Worm (Caenorhabditis elegans) whole organism, L4/young adult: Measurements from ENCODE around the gene degl-2.

Experiments
- W03F9.2 ChIP-seq: fragments of 150-350 bp; optimal IDR thresholded peaks from 2 replicates; lab custom pipeline; 2014; ENCODE audit warnings: missing biosample characterization, missing genetic modification characterization
- dao-5 ChIP-seq: sonication (generic microtip); optimal IDR thresholded peaks from 2 replicates; lab custom pipeline; 2016; ENCODE audit warnings: missing genotype, missing genetic modification characterization, moderate library complexity, missing compliant biosample characterization
- him-1 ChIP-seq: sonication (generic microtip); optimal IDR thresholded peaks from 2 replicates; lab custom pipeline; 2016; ENCODE audit warnings: missing genotype, missing genetic modification reagents, missing genetic modification characterization, missing compliant biosample characterization

ce11 chrIV:9609095-9609494 lies 34.2 kb upstream of the degl-2 start:
- TF ChIP-seq dao-5 (tag; lab: Kevin White, UChicago), result no peak
- TF ChIP-seq him-1 (tag; lab: Kevin White, UChicago), result no peak
- no peak for TF ChIP-seq W03F9.2 (tag; lab: Kevin White, UChicago)
